Worm (Caenorhabditis elegans): ENCODE results near the gene F22B5.4.
A peak's percentile ranks its signal among the peaks of the same experiment; 100 is the strongest.
"Not testable (repeated sequence)": the region's sequence is repeated elsewhere in the genome, so short reads cannot be mapped to it uniquely, and the experiment has no call there.

Gene F22B5.4

ce11 chrII:8419798-8420197 lies 29.7 kb upstream of the F22B5.4 start, which contains the start of gene F14E5.8:
F14E5.8 (plus strand) TSS chrII:8420098.
- TF ChIP-seq xbp-1 (tag; optimal IDR thresholded peaks at IDR 0.05); ceh-8 (GFP tag; optimal IDR thresholded peaks at IDR 0.05); nhr-84 (tag; optimal IDR thresholded peaks at IDR 0.05): not testable (repeated sequence)

ce11 chrII:8420775-8421388 lies 28.6 kb upstream of the F22B5.4 start:
- no peak for TF ChIP-seq F16B12.6 (tag; optimal IDR thresholded peaks at IDR 0.05)
- no peak for TF ChIP-seq skn-1 (tag; optimal IDR thresholded peaks at IDR 0.05)
- TF ChIP-seq alr-1 (tag; optimal IDR thresholded peaks at IDR 0.05; ENCODE audit: borderline replicate concordance) = no peak
- no peak for TF ChIP-seq unc-62 (GFP tag; optimal IDR thresholded peaks at IDR 0.05)
- peak in 1 of 2 experiments; percentile 48 for TF ChIP-seq lsy-2 (tag; optimal IDR thresholded peaks at IDR 0.05)
- no peak for TF ChIP-seq swsn-7 (tag; optimal IDR thresholded peaks at IDR 0.05)
- TF ChIP-seq ces-1 (GFP tag; optimal IDR thresholded peaks at IDR 0.05) = no peak
- peak; percentile 90 for TF ChIP-seq tlp-1 (tag; optimal IDR thresholded peaks at IDR 0.05)
- TF ChIP-seq C34B4.2 (tag; optimal IDR thresholded peaks at IDR 0.05) = no peak
- no peak for TF ChIP-seq snu-23 (GFP tag; optimal IDR thresholded peaks at IDR 0.05)
- no peak for TF ChIP-seq aly-2 (tag; optimal IDR thresholded peaks at IDR 0.05)
- no peak for TF ChIP-seq lin-13 (GFP tag; optimal IDR thresholded peaks at IDR 0.05)
- TF ChIP-seq vab-15 (tag; optimal IDR thresholded peaks at IDR 0.05) = no peak
- TF ChIP-seq mep-1 (tag; optimal IDR thresholded peaks at IDR 0.05) = no peak

- TF ChIP-seq grh-1 (GFP tag; IDR thresholded peaks at IDR 0.05) (no peak), ceh-82 (tag; optimal IDR thresholded peaks at IDR 0.05) (no peak), fos-1 (tag; optimal IDR thresholded peaks at IDR 0.05) (no peak), nhr-12 (tag; optimal IDR thresholded peaks at IDR 0.05) (no peak), nhr-71 (tag; optimal IDR thresholded peaks at IDR 0.05) (no peak), nhr-47 (tag; optimal IDR thresholded peaks at IDR 0.05) (no peak), nhr-85 (tag) (no peak), irx-1 (tag; optimal IDR thresholded peaks at IDR 0.05) (no peak), dsc-1 (tag; optimal IDR thresholded peaks at IDR 0.05) (no peak), nhr-77 (tag; optimal IDR thresholded peaks at IDR 0.05) (no peak)
Observed at ce11 chrII:8428758-8428946, 20.9 kb upstream of the F22B5.4 start, which contains the start of gene F14E5.2. F14E5.2 (minus strand) TSS chrII:8428858.

ce11 chrII:8428947-8429919 lies 20.3 kb upstream of the F22B5.4 start:
- TF ChIP-seq nhr-76 (tag; optimal IDR thresholded peaks at IDR 0.05) (no peak), tbx-2 (tag; optimal IDR thresholded peaks at IDR 0.05) (no peak), ztf-4 (tag; optimal IDR thresholded peaks at IDR 0.05) (no peak), hlh-4 (tag; optimal IDR thresholded peaks at IDR 0.05) (no peak), ceh-88 (GFP tag; IDR thresholded peaks at IDR 0.05) (no peak), efl-1 (optimal IDR thresholded peaks at IDR 0.05) (peak; percentile 12 to 40), efl-1 (GFP tag; optimal IDR thresholded peaks at IDR 0.05 in 1 of 2) (peak in 1 of 2 experiments; percentile 26), pax-3 (tag; optimal IDR thresholded peaks at IDR 0.05) (no peak), pag-3 (tag; optimal IDR thresholded peaks at IDR 0.05; ENCODE audit: borderline replicate concordance, insufficient read depth) (no peak), sup-37 (GFP tag; optimal IDR thresholded peaks at IDR 0.05) (no peak), mep-1 (tag; optimal IDR thresholded peaks at IDR 0.05) (peak; percentile 68), mef-2 (tag; optimal IDR thresholded peaks at IDR 0.05) (no peak), ces-1 (GFP tag; optimal IDR thresholded peaks at IDR 0.05) (no peak), nhr-71 (tag; optimal IDR thresholded peaks at IDR 0.05) (no peak), F16B12.6 (tag; optimal IDR thresholded peaks at IDR 0.05) (peak; percentile 84), tlp-1 (tag; optimal IDR thresholded peaks at IDR 0.05) (no peak), unc-98 (GFP tag; IDR thresholded peaks at IDR 0.05) (no peak), zag-1 (tag; optimal IDR thresholded peaks at IDR 0.05) (no peak), elt-2 (tag; optimal IDR thresholded peaks at IDR 0.05) (no peak), elt-3 (tag; optimal IDR thresholded peaks at IDR 0.05) (no peak), hpl-2 (GFP tag; optimal IDR thresholded peaks at IDR 0.05) (no peak), irx-1 (tag; optimal IDR thresholded peaks at IDR 0.05) (no peak), lsy-2 (tag; optimal IDR thresholded peaks at IDR 0.05) (peak in 1 of 2 experiments; percentile 41), nhr-84 (tag; optimal IDR thresholded peaks at IDR 0.05) (no peak), aha-1 (tag; optimal IDR thresholded peaks at IDR 0.05) (no peak), nhr-237 (tag; optimal IDR thresholded peaks at IDR 0.05) (no peak), ceh-82 (tag; optimal IDR thresholded peaks at IDR 0.05) (no peak), swsn-7 (tag; optimal IDR thresholded peaks at IDR 0.05) (no peak)

Data from whole organism, L1 larva.